Fruit fly (Drosophila melanogaster) whole organism, pupa: ENCODE measurements around the gene Polr1F.

Experiments used
- CG10348 ChIP-seq: fragments of 200-800 bp; sonication (Bioruptor generic); IDR thresholded peaks from 2 replicates; pipeline ENCODE4 v1.3.6; 2022; ENCODE audit warnings: missing biosample characterization, missing genetic modification characterization
- CG14655 ChIP-seq: fragments of 200-800 bp; sonication (Bioruptor generic); optimal IDR thresholded peaks from 3 replicates; lab custom pipeline; 2017; ENCODE audit warnings: mild to moderate bottlenecking, missing biosample characterization, missing genetic modification reagents, missing genetic modification characterization
- CG15710 ChIP-seq: fragments of 200-800 bp; sonication (Bioruptor generic); optimal IDR thresholded peaks from 2 replicates; lab custom pipeline; 2018; ENCODE audit warnings: missing biosample characterization, mild to moderate bottlenecking, missing genetic modification characterization, moderate library complexity
- CG17806 ChIP-seq: fragments of 200-800 bp; sonication (Bioruptor generic); optimal IDR thresholded peaks from 2 replicates; lab custom pipeline; 2018; ENCODE audit warnings: missing biosample characterization, mild to moderate bottlenecking, missing genetic modification characterization, moderate library complexity
- CG34367 ChIP-seq: fragments of 200-800 bp; sonication (Bioruptor generic); optimal IDR thresholded peaks from 2 replicates; lab custom pipeline; 2018; ENCODE audit warnings: missing biosample characterization, mild to moderate bottlenecking, missing genetic modification characterization
- CG4496 ChIP-seq: fragments of 200-800 bp; sonication (Bioruptor generic); IDR thresholded peaks from 3 replicates; pipeline ENCODE4 v1.3.6; 2022; ENCODE audit warnings: missing biosample characterization, missing genetic modification characterization
- CG8159 ChIP-seq: fragments of 200-800 bp; sonication (Bioruptor generic); optimal IDR thresholded peaks from 3 replicates; lab custom pipeline; 2018; ENCODE audit warnings: missing biosample characterization, mild to moderate bottlenecking, missing genetic modification characterization, moderate library complexity
- CG9948 ChIP-seq: fragments of 200-800 bp; sonication (Bioruptor generic); optimal IDR thresholded peaks from 2 replicates; lab custom pipeline; 2018; ENCODE audit warnings: missing biosample characterization, mild to moderate bottlenecking, missing genetic modification characterization, moderate library complexity
- D1 ChIP-seq: fragments of 200-800 bp; sonication (Bioruptor generic); optimal IDR thresholded peaks from 2 replicates; lab custom pipeline; 2018; ENCODE audit warnings: missing biosample characterization, mild to moderate bottlenecking, missing genetic modification characterization, moderate library complexity
- EcR ChIP-seq: fragments of 200-800 bp; sonication (Bioruptor generic); optimal IDR thresholded peaks from 3 replicates; lab custom pipeline; 2019; ENCODE audit warnings: missing biosample characterization, missing genetic modification characterization, mild to moderate bottlenecking, moderate library complexity, missing genetic modification reagents
- Ets98B ChIP-seq: fragments of 200-800 bp; sonication (Bioruptor generic); IDR thresholded peaks from 2 replicates; pipeline ENCODE4 v1.3.6; 2022; ENCODE audit warnings: missing biosample characterization, missing genetic modification characterization
- fd96Ca ChIP-seq: fragments of 200-800 bp; sonication (Bioruptor generic); IDR thresholded peaks from 3 replicates; pipeline ENCODE4 v1.3.6; 2022; ENCODE audit warnings: missing biosample characterization, missing genetic modification characterization
- gl ChIP-seq: fragments of 200-800 bp; sonication (Bioruptor generic); optimal IDR thresholded peaks from 2 replicates; lab custom pipeline; 2018; ENCODE audit warnings: missing biosample characterization, mild to moderate bottlenecking, missing genetic modification characterization
- rn ChIP-seq: fragments of 200-800 bp; sonication (Bioruptor generic); IDR thresholded peaks from 2 replicates; pipeline ENCODE4 v1.3.6; 2022; ENCODE audit warnings: missing biosample characterization, missing genetic modification characterization

DNA sequence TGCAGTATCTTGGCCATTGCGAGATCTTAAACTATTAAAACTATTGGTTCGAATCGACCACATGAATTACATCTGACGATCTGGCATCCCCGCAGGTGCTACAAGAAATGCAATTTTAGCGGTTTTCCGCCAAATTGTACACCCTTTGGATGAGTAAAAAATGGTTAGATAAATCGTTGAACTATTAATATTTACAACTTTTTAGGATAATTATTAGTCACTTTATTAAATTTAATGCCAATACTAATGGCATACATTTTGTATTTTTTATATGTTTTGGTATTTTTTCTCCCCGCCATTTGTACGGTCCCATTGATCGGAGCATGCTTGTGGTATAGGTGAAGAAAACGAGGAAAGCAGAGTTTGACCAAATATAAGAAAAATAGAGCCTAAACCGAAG is at the start of gene Polr1F, which contains the start of gene Rat1:
- TF ChIP-seq CG14655 (no peak), CG8159 (no peak), CG17806 (tag; lab: Kevin White, UChicago) (no peak), gl (tag; lab: Kevin White, UChicago) (no peak), CG34367 (tag; lab: Kevin White, UChicago) (no peak), CG9948 (tag; lab: Kevin White, UChicago) (no peak), CG15710 (tag; lab: Kevin White, UChicago) (no peak), fd96Ca (no peak), Ets98B (no peak), CG4496 (no peak), CG10348 (no peak), EcR (no peak), rn (GFP tag; lab: Robert Waterston, UW) (no peak), D1 (tag; lab: Kevin White, UChicago) (no peak)
